Worm (Caenorhabditis elegans) whole organism, L4 larva: ENCODE results near the gene gst-28.

ENCODE experiments used
- F26F4.8 ChIP-seq: fragments of 200-800 bp; sonication (Bioruptor generic); conservative IDR thresholded peaks from 2 replicates; pipeline ENCODE4 v1.3.6; 2022; ENCODE audit warnings: missing genetic modification characterization, missing compliant biosample characterization
- T20F7.1 ChIP-seq: fragments of 200-800 bp; sonication (Bioruptor generic); optimal IDR thresholded peaks from 2 replicates; lab custom pipeline; 2018; ENCODE audit warnings: mild to moderate bottlenecking, missing genetic modification characterization, missing compliant biosample characterization
- Y48G9A.11 ChIP-seq: fragments of 200-800 bp; sonication (Bioruptor generic); IDR thresholded peaks from 2 replicates; pipeline ENCODE4 v1.3.6; 2022; ENCODE audit warnings: missing genetic modification reagents, missing genetic modification characterization, missing compliant biosample characterization
- aha-1 ChIP-seq: fragments of 150-350 bp; peaks from one replicate; lab custom pipeline; 2014; ENCODE audit warnings: missing biosample characterization, missing genetic modification characterization
- attf-4 ChIP-seq: sonication (generic microtip); optimal IDR thresholded peaks from 3 replicates; lab custom pipeline; 2017; ENCODE audit warnings: missing biosample characterization, missing genetic modification characterization
- ceh-62 ChIP-seq: sonication (generic microtip); optimal IDR thresholded peaks from 2 replicates; lab custom pipeline; 2017; ENCODE audit warnings: missing biosample characterization, missing genetic modification characterization
- ces-1 ChIP-seq: fragments of 150-350 bp; sonication (generic microtip); optimal IDR thresholded peaks from 4 replicates; lab custom pipeline; 2014; ENCODE audit warnings: missing biosample characterization, missing genetic modification reagents, missing genetic modification characterization
- daf-16 ChIP-seq, 3 experiments: sonication (generic microtip); optimal IDR thresholded peaks; 2 replicates each; lab custom pipeline; 2016 to 2017; ENCODE audit warnings: missing genetic modification characterization in 3 of 3, missing genetic modification reagents in 3 of 3, mild to moderate bottlenecking in 2 of 3, missing compliant biosample characterization in 2 of 3, missing biosample characterization in 1 of 3, moderate library complexity in 1 of 3
- daf-8 ChIP-seq: fragments of 200-800 bp; sonication (Bioruptor generic); IDR thresholded peaks from 2 replicates; pipeline ENCODE4 v1.3.6; 2022; ENCODE audit warnings: missing genetic modification characterization, missing compliant biosample characterization
- dmd-6 ChIP-seq: fragments of 200-800 bp; sonication (Bioruptor generic); IDR thresholded peaks from 2 replicates; pipeline ENCODE4 v1.3.6; 2022; ENCODE audit warnings: missing genetic modification reagents, missing genetic modification characterization, missing compliant biosample characterization
- dmd-8 ChIP-seq: fragments of 200-800 bp; sonication (Bioruptor generic); IDR thresholded peaks from 2 replicates; pipeline ENCODE4 v1.3.6; 2022; ENCODE audit warnings: missing genetic modification characterization, missing compliant biosample characterization
- dpl-1 ChIP-seq: fragments of 150-350 bp; optimal IDR thresholded peaks from 2 replicates; lab custom pipeline; 2014; ENCODE audit warnings: missing biosample characterization, missing genetic modification reagents, missing genetic modification characterization
- dve-1 ChIP-seq: sonication (generic microtip); optimal IDR thresholded peaks from 2 replicates; lab custom pipeline; 2017; ENCODE audit warnings: antibody characterized with exemption, mild to moderate bottlenecking, missing genetic modification characterization, missing compliant biosample characterization; ENCODE audit not compliant: insufficient read depth
- egl-43 ChIP-seq: fragments of 200-800 bp; sonication (Bioruptor generic); IDR thresholded peaks from 2 replicates; pipeline ENCODE4 v1.3.6; 2022; ENCODE audit warnings: missing genetic modification reagents, missing genetic modification characterization, missing compliant biosample characterization
- hif-1 ChIP-seq, 2 experiments: sonication (generic microtip); optimal IDR thresholded peaks; 2 replicates each; lab custom pipeline; 2016 to 2017; ENCODE audit warnings: missing compliant biosample characterization in 2 of 2, missing genetic modification characterization in 2 of 2, missing genetic modification reagents in 2 of 2, missing genotype in 2 of 2, mild to moderate bottlenecking in 1 of 2
- hlh-11 ChIP-seq: fragments of 200-800 bp; sonication (Bioruptor generic); optimal IDR thresholded peaks from 2 replicates; lab custom pipeline; 2018; ENCODE audit warnings: mild to moderate bottlenecking, missing genetic modification characterization, missing compliant biosample characterization
- hlh-30 ChIP-seq: sonication (generic microtip); optimal IDR thresholded peaks from 2 replicates; lab custom pipeline; 2017; ENCODE audit warnings: antibody characterized with exemption, mild to moderate bottlenecking, missing genetic modification characterization, missing compliant biosample characterization; ENCODE audit not compliant: insufficient read depth
- lin-29 ChIP-seq: fragments of 200-800 bp; sonication (Bioruptor generic); IDR thresholded peaks from 2 replicates; pipeline ENCODE4 v1.3.6; 2022; ENCODE audit warnings: missing genetic modification reagents, missing genetic modification characterization, missing compliant biosample characterization
- lin-38 ChIP-seq: fragments of 200-800 bp; sonication (Bioruptor generic); IDR thresholded peaks from 2 replicates; pipeline ENCODE4 v1.3.6; 2022; ENCODE audit warnings: missing genetic modification reagents, missing genetic modification characterization, missing compliant biosample characterization
- lsy-2 ChIP-seq, 2 experiments: fragments of 150-350 bp in 1 of 2; sonication (generic microtip) in 1 of 2; optimal IDR thresholded peaks; 2 replicates each; lab custom pipeline; 2014 to 2017; ENCODE audit warnings: missing biosample characterization in 2 of 2, missing genetic modification characterization in 2 of 2
- madf-5 ChIP-seq, 2 experiments: fragments of 200-800 bp; sonication (Bioruptor generic); IDR thresholded peaks; 2 replicates each; pipeline ENCODE4 v1.3.6; 2022; ENCODE audit warnings: missing compliant biosample characterization in 2 of 2, missing genetic modification characterization in 2 of 2
- madf-9 ChIP-seq: fragments of 200-800 bp; sonication (Bioruptor generic); conservative IDR thresholded peaks from 2 replicates; pipeline ENCODE4 v1.3.6; 2022; ENCODE audit warnings: missing genetic modification reagents, missing genetic modification characterization, missing compliant biosample characterization
- mep-1 ChIP-seq: fragments of 150-350 bp; sonication (generic microtip); optimal IDR thresholded peaks from 3 replicates; lab custom pipeline; 2014; ENCODE audit warnings: missing biosample characterization, missing genetic modification characterization
- mes-2 ChIP-seq: sonication (generic microtip); optimal IDR thresholded peaks from 2 replicates; lab custom pipeline; 2016; ENCODE audit warnings: missing genotype, mild to moderate bottlenecking, missing genetic modification characterization, missing compliant biosample characterization; ENCODE audit not compliant: poor library complexity, severe bottlenecking
- nhr-25 ChIP-seq: sonication (generic microtip); optimal IDR thresholded peaks from 2 replicates; lab custom pipeline; 2017; ENCODE audit warnings: missing genetic modification characterization, mild to moderate bottlenecking, missing compliant biosample characterization, antibody characterized with exemption, moderate library complexity, borderline replicate concordance; ENCODE audit not compliant: insufficient read depth
- nhr-28 ChIP-seq: fragments of 150-350 bp; optimal IDR thresholded peaks from 2 replicates; lab custom pipeline; 2014; ENCODE audit warnings: missing biosample characterization, missing genetic modification characterization
- nhr-6 ChIP-seq: fragments of 150-350 bp; optimal IDR thresholded peaks from 2 replicates; lab custom pipeline; 2014; ENCODE audit warnings: missing biosample characterization, missing genetic modification characterization
- nhr-77 ChIP-seq: fragments of 150-350 bp; optimal IDR thresholded peaks from 2 replicates; lab custom pipeline; 2014; ENCODE audit warnings: missing biosample characterization, missing genetic modification characterization
- php-3 ChIP-seq: fragments of 200-800 bp; sonication (Bioruptor generic); IDR thresholded peaks from 2 replicates; pipeline ENCODE4 v1.3.6; 2022; ENCODE audit warnings: missing genetic modification reagents, missing genetic modification characterization, missing compliant biosample characterization
- pqm-1 ChIP-seq: sonication (generic microtip); optimal IDR thresholded peaks from 2 replicates; lab custom pipeline; 2017; ENCODE audit warnings: missing biosample characterization, missing genetic modification characterization
- rbr-2 ChIP-seq: sonication (generic microtip); optimal IDR thresholded peaks from 2 replicates; lab custom pipeline; 2016; ENCODE audit warnings: missing genotype, missing genetic modification characterization, missing compliant biosample characterization
- set-16 ChIP-seq: fragments of 200-800 bp; sonication (Bioruptor generic); IDR thresholded peaks from 2 replicates; pipeline ENCODE4 v1.3.6; 2022; ENCODE audit warnings: missing genetic modification reagents, missing genetic modification characterization, missing compliant biosample characterization
- spr-1 ChIP-seq: sonication (generic microtip); optimal IDR thresholded peaks from 2 replicates; lab custom pipeline; 2016; ENCODE audit warnings: mild to moderate bottlenecking, missing genetic modification characterization, missing compliant biosample characterization
- spr-3 ChIP-seq: fragments of 200-800 bp; sonication (Bioruptor generic); optimal IDR thresholded peaks from 2 replicates; lab custom pipeline; 2018; ENCODE audit warnings: mild to moderate bottlenecking, missing genetic modification characterization, missing compliant biosample characterization
- tra-1 ChIP-seq: fragments of 200-800 bp; sonication (Bioruptor generic); IDR thresholded peaks from 2 replicates; pipeline ENCODE4 v1.3.6; 2022; ENCODE audit warnings: missing genetic modification reagents, missing genetic modification characterization, missing compliant biosample characterization
- unc-130 ChIP-seq: sonication (generic microtip); optimal IDR thresholded peaks from 2 replicates; lab custom pipeline; 2016; ENCODE audit warnings: missing genetic modification reagents, missing genetic modification characterization, missing compliant biosample characterization
- ztf-11 ChIP-seq: fragments of 150-350 bp; optimal IDR thresholded peaks from 2 replicates; lab custom pipeline; 2014; ENCODE audit warnings: missing biosample characterization, missing genetic modification characterization

The gst-28 gene

DNA sequence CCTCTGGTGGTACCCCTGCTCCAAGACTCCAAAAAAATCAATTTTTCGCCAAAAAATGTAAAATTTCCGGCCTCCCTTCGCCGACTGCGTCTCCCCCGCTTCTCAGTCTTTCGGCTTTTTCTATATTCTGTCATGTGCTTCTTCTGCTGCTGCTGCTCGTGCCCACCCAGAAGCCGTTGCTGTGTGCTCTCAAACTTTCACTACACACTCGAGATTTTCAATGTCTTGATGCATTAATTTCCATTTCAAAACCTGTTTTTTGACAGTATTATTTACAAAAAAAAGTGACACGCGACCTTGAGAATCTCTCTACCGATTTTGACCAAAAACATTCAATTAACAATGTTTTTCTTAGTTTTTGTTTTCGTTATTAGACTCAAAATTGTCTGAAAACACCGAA lies 41.9 kb upstream of the gst-28 start:
- TF ChIP-seq ztf-11 (no peak), unc-130 (GFP tag; lab: Kevin White, UChicago) (no peak), egl-43 (0 out of 2 replicates have a peak, but pooled peaks have one; percentile 48), hlh-30 (tag; lab: Kevin White, UChicago) (peak; percentile 80), mes-2 (tag; lab: Kevin White, UChicago) (peak; percentile 31)

DNA sequence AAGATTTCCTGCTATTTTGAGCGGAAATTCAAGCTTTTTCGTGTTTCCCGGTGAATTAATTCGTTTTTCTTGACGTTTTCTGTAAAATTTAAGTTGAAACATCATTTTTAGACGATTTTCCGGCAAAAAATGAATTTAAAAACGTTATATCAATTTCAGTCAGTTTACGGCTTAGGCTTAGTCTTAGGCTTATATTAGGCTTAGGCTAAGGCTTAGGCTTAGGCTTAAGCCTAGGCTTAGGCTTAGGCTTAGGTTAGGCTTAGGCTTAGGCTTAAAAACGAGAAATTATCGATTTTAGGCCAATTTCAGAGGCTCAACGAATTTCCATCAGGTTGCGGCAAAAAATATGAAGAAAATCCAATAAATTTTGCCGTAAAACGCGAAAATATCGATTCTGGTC lies 41.5 kb upstream of the gst-28 start:
- TF ChIP-seq lin-29 (GFP tag; lab: Robert Waterston, UW): no peak
- no peak for TF ChIP-seq nhr-28 (tag; lab: Kevin White, UChicago)
- no peak for TF ChIP-seq dmd-8 (GFP tag; lab: Robert Waterston, UW)
- TF ChIP-seq spr-3 (GFP tag; lab: Kevin White, UChicago): no peak
- TF ChIP-seq dve-1 (tag; lab: Kevin White, UChicago): no peak
- no peak for TF ChIP-seq rbr-2 (tag; lab: Kevin White, UChicago)
- TF ChIP-seq spr-1 (tag; lab: Kevin White, UChicago): no peak
- TF ChIP-seq daf-16 (GFP tag; optimal IDR thresholded peaks at IDR 0.05; lab: Kevin White, UChicago): no peak
- no peak for TF ChIP-seq daf-16 (tag; optimal IDR thresholded peaks at IDR 0.05; lab: Kevin White, UChicago)
- no peak for TF ChIP-seq ceh-62 (tag; lab: Kevin White, UChicago)
- no peak for TF ChIP-seq madf-5 (GFP tag; IDR thresholded peaks at IDR 0.05; lab: Robert Waterston, UW)
- TF ChIP-seq daf-8 (GFP tag; lab: Robert Waterston, UW): no peak
- TF ChIP-seq nhr-25 (tag; lab: Kevin White, UChicago): no peak
- TF ChIP-seq mep-1: no peak
- no peak for TF ChIP-seq attf-4 (tag; lab: Kevin White, UChicago)
- TF ChIP-seq egl-43: no peak
- no peak for TF ChIP-seq nhr-6 (tag; lab: Kevin White, UChicago)
- no peak for TF ChIP-seq dmd-6 (GFP tag; lab: Robert Waterston, UW)
- TF ChIP-seq madf-9 (GFP tag; lab: Robert Waterston, UW): no peak
- no peak for TF ChIP-seq F26F4.8
- TF ChIP-seq unc-130 (GFP tag; lab: Kevin White, UChicago): no peak

DNA sequence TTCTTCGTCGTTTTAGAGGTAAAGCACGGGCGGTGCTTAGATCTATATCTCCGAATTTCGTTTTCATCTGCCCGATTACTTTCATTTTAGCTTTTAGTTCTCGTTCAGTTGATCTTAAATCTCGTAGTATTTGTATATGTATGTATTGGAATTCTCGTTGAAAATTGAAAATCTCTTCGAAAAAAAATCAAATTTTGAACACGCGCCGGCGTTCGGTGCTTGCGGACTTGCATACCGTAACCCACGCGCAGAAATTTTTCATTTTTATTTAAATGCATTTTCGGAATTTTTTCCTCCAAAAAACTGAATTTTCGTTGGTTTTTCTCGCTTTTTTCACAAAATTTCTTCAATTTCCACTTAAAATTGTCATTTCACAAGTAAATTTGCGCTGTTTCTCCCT lies 40.8 kb upstream of the gst-28 start:
- peak; percentile 17; the same call in 1 of the 2 replicates for TF ChIP-seq lin-38 (GFP tag; lab: Robert Waterston, UW)
- no peak for TF ChIP-seq nhr-6 (tag; lab: Kevin White, UChicago)
- TF ChIP-seq dpl-1 (GFP tag; lab: Kevin White, UChicago): peak; percentile 55
- TF ChIP-seq php-3 (GFP tag; lab: Robert Waterston, UW): no peak
- TF ChIP-seq aha-1 (tag; lab: Kevin White, UChicago): peak; percentile 88
- TF ChIP-seq nhr-77: peak; percentile 3
- peak in 1 of 2 experiments; percentile 89 for TF ChIP-seq lsy-2 (tag; optimal IDR thresholded peaks at IDR 0.05; lab: Kevin White, UChicago)
- TF ChIP-seq Y48G9A.11: no peak

DNA sequence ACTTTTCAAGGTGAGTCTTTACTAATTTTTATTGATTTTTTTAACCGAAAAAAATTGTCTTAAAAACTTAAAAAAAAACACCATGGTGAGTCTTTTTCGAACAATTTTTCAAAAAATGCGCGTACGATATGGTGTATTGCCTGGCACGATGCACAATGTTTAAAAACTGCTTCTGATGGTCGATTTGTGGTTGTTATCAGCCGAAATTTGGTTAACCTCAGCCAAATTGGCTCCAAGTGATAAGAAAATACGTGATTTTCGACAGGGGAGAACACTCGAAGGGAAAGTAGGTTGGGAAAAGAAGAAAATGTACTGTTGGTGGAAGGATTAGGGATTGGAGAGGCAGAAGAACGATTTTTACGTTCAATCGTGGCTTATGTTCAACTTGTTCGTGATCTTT lies 40.2 kb upstream of the gst-28 start:
- TF ChIP-seq hif-1 (tag; optimal IDR thresholded peaks at IDR 0.05; lab: Kevin White, UChicago) (peak in 1 of 2 experiments; percentile 74), tra-1 (0 out of 2 replicates have a peak, but pooled peaks have one; percentile 24), spr-3 (GFP tag; lab: Kevin White, UChicago) (no peak), T20F7.1 (GFP tag; lab: Kevin White, UChicago) (no peak), nhr-25 (tag; lab: Kevin White, UChicago) (no peak), ces-1 (GFP tag; lab: Kevin White, UChicago) (no peak), set-16 (GFP tag; lab: Robert Waterston, UW) (no peak), hlh-11 (tag; lab: Kevin White, UChicago) (peak; percentile 48), pqm-1 (tag; lab: Kevin White, UChicago) (peak; percentile 47), aha-1 (tag; lab: Kevin White, UChicago) (peak; percentile 33), spr-1 (tag; lab: Kevin White, UChicago) (no peak), dmd-6 (GFP tag; lab: Robert Waterston, UW) (peak; percentile 21; the same call in 1 of the 2 replicates), hlh-30 (tag; lab: Kevin White, UChicago) (peak; percentile 8), daf-16 (GFP tag; optimal IDR thresholded peaks at IDR 0.05; lab: Kevin White, UChicago) (no peak), daf-16 (tag; optimal IDR thresholded peaks at IDR 0.05; lab: Kevin White, UChicago) (peak; percentile 53), dve-1 (tag; lab: Kevin White, UChicago) (peak; percentile 34)
